Fruit fly (Drosophila melanogaster) S2 (cell line): ENCODE data around the gene CG9926.

ENCODE experiments used
- CG8478 ChIP-seq: fragments of >200 bp; optimal IDR thresholded peaks from 2 replicates; lab custom pipeline; 2018
- CTCF ChIP-seq, 2 experiments: fragments of >200 bp; optimal IDR thresholded peaks; 2 replicates each; lab custom pipeline; 2018

CG9926 gene

DNA sequence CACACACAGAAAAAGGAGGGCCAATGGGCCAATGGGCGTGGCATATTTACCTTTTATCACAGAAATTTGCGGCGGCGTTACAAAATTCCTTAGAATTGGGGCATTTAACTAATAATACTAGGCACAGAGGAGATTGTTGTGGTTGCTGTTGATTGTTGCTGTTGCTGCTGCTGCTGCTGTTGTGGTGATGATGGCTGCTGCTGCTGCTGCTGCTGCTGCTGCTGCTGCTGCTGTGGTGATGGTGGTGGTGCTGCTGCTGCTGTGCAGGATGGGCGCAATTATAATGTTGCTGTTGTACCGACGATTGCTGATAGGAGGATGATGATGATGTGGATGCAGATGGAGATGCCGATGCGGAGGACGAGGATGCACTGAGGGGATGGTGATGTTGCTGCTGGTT, 30.6 kb upstream of the CG9926 start:
- TF ChIP-seq CTCF (optimal IDR thresholded peaks at IDR 0.05; lab: Kevin White, UChicago) (no peak), CG8478 (lab: Kevin White, UChicago) (no peak)

DNA sequence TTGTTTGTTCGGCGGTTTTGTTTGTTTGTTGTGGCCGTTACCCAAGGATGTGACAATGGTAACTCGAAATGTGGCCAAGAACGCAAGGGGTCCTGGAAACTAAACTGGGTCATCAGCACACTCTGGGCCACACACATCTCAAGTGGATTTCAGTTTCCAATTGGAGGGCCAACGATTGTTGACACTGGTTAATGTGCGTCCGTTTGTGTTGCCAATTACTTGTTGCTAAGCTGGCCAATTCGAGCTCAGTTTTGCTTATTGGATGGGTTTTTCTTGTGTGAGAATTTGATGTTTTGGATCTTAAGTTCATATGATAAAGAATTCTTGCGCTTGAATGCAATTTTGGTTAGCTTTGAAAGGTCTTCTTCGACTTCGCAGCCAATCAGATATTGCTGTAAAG, 30.0 kb upstream of the CG9926 start:
- TF ChIP-seq CTCF (optimal IDR thresholded peaks at IDR 0.05; lab: Kevin White, UChicago), result no peak
- TF ChIP-seq CG8478 (lab: Kevin White, UChicago), result no peak

DNA sequence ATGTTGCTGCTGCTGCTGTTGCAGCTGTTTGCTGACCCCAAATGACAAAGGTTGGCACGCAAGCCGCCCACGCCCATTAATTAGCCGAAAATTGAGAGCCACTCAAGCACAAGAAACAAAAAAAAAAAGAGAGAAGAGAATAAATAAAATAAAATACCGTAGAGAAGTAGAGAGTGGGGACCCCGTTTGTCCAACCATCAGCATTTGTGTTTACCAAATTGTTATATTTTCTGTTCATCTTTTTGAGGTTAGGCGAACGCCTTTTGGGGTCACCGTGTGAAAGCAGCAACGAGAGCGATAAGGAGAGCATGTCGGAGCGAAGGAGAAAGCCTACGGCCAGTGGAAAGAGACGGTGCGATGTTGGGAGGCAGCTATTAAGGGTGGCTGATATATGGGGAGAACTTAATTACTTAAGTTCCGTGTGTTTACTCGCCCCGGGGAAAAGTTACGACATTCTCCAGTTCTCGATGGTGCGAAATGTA, 27.2 kb upstream of the CG9926 start:
- TF ChIP-seq CTCF (optimal IDR thresholded peaks at IDR 0.05; lab: Kevin White, UChicago), result no peak
- no peak for TF ChIP-seq CG8478 (lab: Kevin White, UChicago)

DNA sequence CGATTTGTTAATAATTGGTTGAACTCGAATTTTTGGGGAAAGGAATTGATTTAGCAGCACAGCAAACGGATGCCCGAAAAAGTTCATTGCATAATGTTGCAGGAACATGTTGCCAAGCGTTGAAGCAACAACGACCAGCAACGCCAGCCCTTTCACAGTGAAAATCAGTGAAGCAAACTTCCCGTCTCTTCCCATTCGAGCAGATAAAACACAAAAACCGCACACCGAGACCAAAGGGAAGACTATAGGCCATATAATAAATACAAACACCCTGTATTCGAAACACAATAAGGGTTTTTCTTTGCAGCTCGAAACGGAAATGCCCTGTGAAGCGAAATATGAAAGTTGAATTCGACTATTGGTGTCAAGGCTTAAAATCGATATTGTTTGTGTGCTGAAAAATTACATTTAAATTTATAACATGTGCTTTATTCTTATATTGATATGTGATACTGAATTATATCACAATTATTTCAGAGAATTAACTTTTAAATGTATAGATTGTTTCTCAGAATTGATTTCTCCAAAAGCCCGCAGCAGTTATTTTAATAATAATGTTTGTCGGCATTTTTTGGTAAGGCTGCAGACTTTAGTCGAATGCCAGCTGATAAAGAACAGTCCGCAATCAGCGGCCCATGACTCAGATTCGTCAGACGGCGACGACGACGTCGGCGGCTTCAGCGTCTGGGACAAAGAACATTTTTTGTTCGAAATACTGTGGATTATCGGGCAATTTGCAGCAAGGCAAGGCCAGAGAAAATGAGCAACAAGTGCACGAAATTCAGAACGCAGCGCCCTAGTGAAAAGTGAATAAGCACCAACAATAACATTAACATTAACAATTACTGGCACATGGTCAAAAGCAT, 26.4 kb upstream of the CG9926 start:
- TF ChIP-seq CG8478 (lab: Kevin White, UChicago), result no peak
- TF ChIP-seq CTCF (optimal IDR thresholded peaks at IDR 0.05; lab: Kevin White, UChicago), result no peak

DNA sequence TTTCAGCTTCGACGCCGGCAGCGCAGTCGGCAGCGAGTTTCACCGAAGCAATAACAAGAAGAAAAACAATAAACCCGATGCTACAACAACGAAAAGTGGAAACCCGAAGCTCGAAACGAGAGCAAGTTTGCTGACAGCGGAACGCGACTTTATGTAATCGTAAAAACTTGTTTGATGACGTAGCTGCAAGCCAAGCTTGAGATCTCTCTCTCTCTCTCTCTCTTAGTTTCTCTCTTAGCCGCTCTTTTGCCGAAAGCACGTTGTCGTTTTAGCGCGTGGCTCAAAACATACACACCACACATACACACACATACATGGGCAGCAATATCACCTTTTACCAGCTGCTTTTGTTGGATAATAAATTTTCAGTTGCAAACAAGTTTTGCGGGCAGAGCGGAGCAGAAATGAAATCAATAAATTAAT, 25.1 kb upstream of the CG9926 start:
- TF ChIP-seq CG8478 (lab: Kevin White, UChicago), result no peak
- TF ChIP-seq CTCF (optimal IDR thresholded peaks at IDR 0.05; lab: Kevin White, UChicago), result no peak

DNA sequence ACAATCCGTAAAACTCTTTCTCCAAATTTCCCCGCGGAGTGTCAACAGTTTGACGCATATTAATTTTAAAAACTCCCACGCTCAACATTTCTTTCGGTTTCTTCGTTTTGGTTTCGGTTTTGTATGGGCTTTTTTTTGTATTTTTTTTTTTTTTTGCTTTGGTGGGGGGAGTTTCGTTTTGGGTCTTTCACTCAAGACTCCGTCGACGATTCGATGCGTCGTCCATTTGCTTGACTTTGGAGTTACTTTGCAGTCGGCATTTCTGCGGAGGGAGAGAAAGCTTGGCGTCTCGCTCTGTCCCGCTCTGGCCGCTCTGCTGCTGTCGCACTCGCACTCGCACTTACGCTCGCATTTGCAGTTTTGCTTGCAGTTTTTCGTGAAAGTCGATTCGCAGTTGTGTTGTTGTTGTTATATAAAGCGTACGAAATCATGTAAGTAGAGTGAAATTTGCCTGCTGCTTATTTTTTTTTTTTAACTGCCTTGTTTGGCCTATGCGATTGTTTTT, 23.9 kb upstream of the CG9926 start:
- TF ChIP-seq CTCF (optimal IDR thresholded peaks at IDR 0.05; lab: Kevin White, UChicago), result no peak
- no peak for TF ChIP-seq CG8478 (lab: Kevin White, UChicago)

DNA sequence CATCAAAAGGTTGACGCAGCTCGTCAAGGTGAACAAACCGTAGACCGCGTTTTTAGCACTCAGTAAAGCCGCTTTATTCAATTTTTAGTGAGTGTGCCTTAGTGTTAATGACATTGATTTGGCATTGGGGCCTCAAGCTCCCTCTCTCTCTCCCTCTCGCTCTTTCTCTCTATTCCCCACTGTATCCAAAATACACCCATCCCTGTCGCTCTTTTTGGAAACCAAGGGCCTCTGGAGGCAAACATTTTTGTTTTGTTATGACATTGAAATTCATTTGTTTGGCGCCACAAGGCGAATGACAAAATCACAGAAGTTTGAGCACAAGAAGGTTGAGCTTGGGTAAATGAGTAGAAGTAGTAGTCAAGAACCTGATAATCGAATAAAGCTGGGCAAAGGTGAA, 21.7 kb upstream of the CG9926 start:
- no peak for TF ChIP-seq CTCF (optimal IDR thresholded peaks at IDR 0.05; lab: Kevin White, UChicago)
- no peak for TF ChIP-seq CG8478 (lab: Kevin White, UChicago)

DNA sequence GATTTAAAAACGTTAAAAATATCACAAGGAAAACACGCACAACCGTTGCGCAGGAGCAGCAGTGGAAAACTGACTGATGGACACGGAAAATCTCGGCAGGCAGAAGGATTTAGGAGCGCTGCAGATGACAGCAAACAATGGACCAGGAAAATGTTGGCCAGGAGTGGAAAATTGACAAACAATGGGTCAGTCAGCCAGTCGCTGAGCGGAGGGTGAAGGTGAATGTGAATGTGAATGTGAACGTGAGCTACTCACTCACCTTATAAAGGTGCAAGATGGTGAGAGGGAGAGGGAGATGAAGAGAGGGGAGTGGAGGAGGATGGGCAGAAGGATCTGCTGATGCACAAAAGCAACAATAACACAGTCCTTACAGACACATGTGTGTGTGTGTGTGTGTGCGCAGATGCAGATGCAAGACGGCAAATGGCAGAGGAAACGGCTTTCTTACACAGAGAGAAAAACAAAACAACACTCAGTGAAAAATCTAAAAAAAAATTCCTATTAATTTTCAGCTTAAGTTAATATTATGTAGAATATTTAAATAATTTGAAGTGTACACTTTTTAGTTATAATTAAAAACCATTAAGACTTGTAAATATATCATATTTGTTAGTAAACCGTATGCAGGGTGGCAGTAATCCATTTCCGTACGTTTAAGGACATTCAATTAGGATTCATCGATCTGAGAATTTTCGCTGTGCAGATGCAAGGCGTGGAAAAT, 20.9 kb upstream of the CG9926 start:
- TF ChIP-seq CTCF (optimal IDR thresholded peaks at IDR 0.05; lab: Kevin White, UChicago) (no peak), CG8478 (lab: Kevin White, UChicago) (no peak)

DNA sequence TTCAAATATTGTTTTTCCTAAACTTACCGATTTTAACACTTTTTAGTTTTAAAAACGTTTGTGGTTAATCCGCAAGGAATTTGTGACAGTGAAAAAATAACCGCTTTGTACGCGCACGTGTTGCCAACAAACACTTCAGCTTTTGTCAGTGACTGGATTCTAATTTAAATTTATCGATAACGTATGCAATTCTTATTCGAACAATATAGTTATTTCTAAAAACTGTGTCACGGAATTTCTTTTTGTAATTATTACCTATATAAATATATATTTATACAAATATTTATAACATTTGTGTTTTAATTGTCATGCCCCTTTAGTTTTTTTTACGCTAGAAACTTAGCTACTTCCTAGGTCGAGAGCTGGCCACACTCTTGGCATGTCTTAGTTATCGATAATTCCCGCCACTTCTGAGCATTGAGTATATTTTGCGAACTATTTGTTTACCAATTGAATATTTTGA, 13.6 kb upstream of the CG9926 start, which contains the start of gene Orc2:
TSS of gene Orc2 (plus strand) at position 373 of the 463 bp plus-strand sequence.
- no peak for TF ChIP-seq CTCF (optimal IDR thresholded peaks at IDR 0.05; lab: Kevin White, UChicago)
- no peak for TF ChIP-seq CG8478 (lab: Kevin White, UChicago)

DNA sequence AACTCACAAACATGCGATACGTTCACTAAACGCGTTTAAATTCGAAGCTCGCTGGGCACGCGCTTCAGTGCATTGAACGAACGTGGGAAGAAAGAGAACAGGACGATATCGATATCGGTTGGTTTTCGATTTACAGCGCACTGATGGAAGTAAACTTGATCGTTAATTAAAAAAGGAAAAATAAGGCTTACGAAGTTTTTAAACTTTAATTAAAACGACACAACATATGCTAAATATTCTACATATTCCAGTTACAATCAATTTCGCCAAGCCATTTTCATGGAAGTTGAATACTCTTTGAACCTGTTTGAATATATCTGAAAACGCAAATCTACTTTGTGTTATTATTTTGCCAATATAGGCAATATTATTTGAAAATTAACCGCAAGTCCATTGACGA, 13.1 kb upstream of the CG9926 start, which contains the start of gene Kots:
TSS of gene Kots (minus strand) at position 101 of the 400 bp plus-strand sequence.
- TF ChIP-seq CG8478 (lab: Kevin White, UChicago), result no peak
- TF ChIP-seq CTCF (optimal IDR thresholded peaks at IDR 0.05; lab: Kevin White, UChicago), result no peak

DNA sequence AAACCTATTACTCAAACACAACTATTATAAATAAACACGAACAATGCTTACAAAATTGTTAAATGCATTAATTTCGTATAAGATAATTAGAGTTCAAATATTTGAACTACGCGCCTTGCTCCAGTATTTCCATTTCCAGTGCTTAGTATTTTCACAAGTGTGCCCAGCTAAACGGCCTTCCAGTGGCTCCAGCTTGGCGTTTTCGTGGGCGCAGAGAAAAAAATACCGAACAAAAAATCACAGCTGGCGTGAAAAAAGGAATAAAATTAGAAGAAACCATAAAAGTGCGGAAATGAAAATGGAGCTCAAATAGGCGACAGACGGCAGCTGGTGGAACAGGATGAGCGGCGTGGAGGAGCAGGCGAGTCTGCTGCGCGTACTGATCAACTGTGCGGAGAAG, 7.6 kb upstream of the CG9926 start, which contains the start of gene Ipp:
TSS of gene Ipp (plus strand) at position 208 of the 400 bp plus-strand sequence.
- no peak for TF ChIP-seq CG8478 (lab: Kevin White, UChicago)
- TF ChIP-seq CTCF (optimal IDR thresholded peaks at IDR 0.05; lab: Kevin White, UChicago), result peak in 1 of 2 experiments; percentile 16

DNA sequence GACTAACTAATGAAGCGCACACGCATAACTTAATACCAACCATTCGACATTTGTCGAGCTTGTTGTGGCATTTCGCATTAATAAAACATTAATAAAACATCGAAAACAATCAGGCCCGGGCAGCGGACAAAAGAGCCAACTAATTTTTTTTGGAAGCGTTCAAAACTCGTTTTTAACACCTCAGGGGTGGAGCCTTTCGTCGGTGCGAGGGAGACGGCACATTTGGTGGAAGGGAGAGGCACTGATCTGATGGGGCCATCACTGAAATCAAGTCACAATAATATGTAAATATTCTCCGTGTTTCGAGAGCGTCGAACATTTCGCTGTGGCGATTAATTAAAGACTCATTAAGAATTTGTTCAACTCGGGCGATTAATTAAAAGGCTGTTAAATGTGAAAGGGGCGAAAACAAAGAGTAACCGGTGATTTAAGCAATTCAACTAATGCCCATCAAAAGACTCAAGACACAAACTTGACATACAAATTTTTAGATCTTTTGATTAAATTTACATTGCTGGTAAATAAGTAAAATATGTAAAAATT, 5.9 kb upstream of the CG9926 start:
- TF ChIP-seq CG8478 (lab: Kevin White, UChicago), result no peak
- TF ChIP-seq CTCF (optimal IDR thresholded peaks at IDR 0.05; lab: Kevin White, UChicago), result no peak

DNA sequence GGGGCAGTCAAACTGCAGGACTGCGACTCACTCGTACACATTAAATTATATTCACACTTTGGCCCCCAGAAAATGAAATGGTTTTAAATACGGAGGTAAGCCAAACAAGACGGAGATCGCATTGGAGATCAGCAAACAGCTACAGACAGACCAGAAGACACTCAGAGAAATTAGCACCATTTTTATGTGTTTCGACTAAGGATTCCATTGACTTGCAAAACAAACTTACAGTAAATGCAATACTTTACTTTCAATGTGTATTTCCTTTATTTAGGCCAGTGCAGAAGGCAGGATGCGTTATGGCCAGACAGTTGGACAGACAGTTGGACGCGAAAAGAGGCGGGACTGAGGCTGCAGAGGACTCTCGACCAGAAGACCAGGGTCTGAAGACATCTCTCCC, 4.3 kb upstream of the CG9926 start:
- no peak for TF ChIP-seq CG8478 (lab: Kevin White, UChicago)
- no peak for TF ChIP-seq CTCF (optimal IDR thresholded peaks at IDR 0.05; lab: Kevin White, UChicago)

DNA sequence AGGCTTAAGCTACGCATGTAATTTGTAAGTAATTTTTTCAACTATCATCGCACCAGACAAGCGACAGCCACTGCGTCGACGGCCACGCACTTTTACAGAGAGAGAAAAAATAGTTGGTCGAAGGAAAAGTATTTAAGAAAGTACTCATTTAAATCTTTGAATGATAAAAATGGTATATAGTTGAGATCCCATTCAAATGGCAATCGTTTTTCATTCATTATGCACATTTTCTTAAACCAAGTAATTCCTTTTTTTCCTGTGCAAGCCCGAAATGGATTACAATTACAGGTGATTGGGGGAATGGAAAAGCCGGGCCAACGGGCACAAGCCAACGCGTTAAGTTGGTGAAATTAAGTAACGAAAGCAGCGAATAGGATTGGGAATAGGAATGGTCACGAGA, 1.4 kb upstream of the CG9926 start:
- TF ChIP-seq CG8478 (lab: Kevin White, UChicago) (no peak), CTCF (optimal IDR thresholded peaks at IDR 0.05; lab: Kevin White, UChicago) (no peak)
